Fruit fly (Drosophila melanogaster) whole organism, embryonic: ENCODE results near the gene CG46387.

Experiments used
- Abd-B ChIP-seq: fragments of 200-800 bp; sonication (Bioruptor generic); optimal IDR thresholded peaks from 2 replicates; lab custom pipeline; 2018; ENCODE audit warnings: missing biosample characterization, mild to moderate bottlenecking, missing genetic modification characterization, moderate library complexity
- Aef1 ChIP-seq: fragments of 200-800 bp; sonication (Bioruptor generic); IDR thresholded peaks from 3 replicates; pipeline ENCODE4 v1.3.6; 2022; ENCODE audit warnings: missing biosample characterization, missing genetic modification characterization
- Atf-2 ChIP-seq: fragments of 200-800 bp; sonication (Bioruptor generic); optimal IDR thresholded peaks from 2 replicates; lab custom pipeline; 2016; ENCODE audit warnings: missing biosample characterization, missing genetic modification characterization
- Awh ChIP-seq: fragments of 200-800 bp; sonication (Bioruptor generic); IDR thresholded peaks from 2 replicates; pipeline ENCODE4, ENCODE4 v1.3.6; 2022; ENCODE audit warnings: missing biosample characterization, missing genetic modification characterization
- Bdp1 ChIP-seq: fragments of 200-800 bp; sonication (Bioruptor generic); optimal IDR thresholded peaks from 3 replicates; lab custom pipeline; 2016; ENCODE audit warnings: missing biosample characterization, missing genetic modification characterization
- CG10462 ChIP-seq: fragments of 200-800 bp; sonication (Bioruptor generic); optimal IDR thresholded peaks from 2 replicates; lab custom pipeline; 2016; ENCODE audit warnings: missing biosample characterization, missing genetic modification characterization
- CG10979 ChIP-seq: fragments of 200-800 bp; sonication (Bioruptor generic); optimal IDR thresholded peaks from 2 replicates; lab custom pipeline; 2018; ENCODE audit warnings: missing biosample characterization, mild to moderate bottlenecking, missing genetic modification characterization, moderate library complexity
- CG11456 ChIP-seq: fragments of 200-800 bp; sonication (Bioruptor generic); IDR thresholded peaks from 3 replicates; pipeline ENCODE4 v1.3.6; 2022; ENCODE audit warnings: missing biosample characterization, missing genetic modification characterization
- CG11723 ChIP-seq: fragments of 200-800 bp; sonication (Bioruptor generic); optimal IDR thresholded peaks from 2 replicates; lab custom pipeline; 2017; ENCODE audit warnings: missing biosample characterization, mild to moderate bottlenecking, missing genetic modification characterization
- CG13123 ChIP-seq: fragments of 200-800 bp; sonication (Bioruptor generic); optimal IDR thresholded peaks from 2 replicates; lab custom pipeline; 2016; ENCODE audit warnings: missing biosample characterization, missing genetic modification characterization
- CG13287 ChIP-seq: fragments of 200-800 bp; sonication (Bioruptor generic); IDR thresholded peaks from 2 replicates; pipeline ENCODE4 v1.3.6; 2022; ENCODE audit warnings: missing biosample characterization, missing genetic modification characterization; ENCODE audit not compliant: partially characterized antibody
- CG15269 ChIP-seq: fragments of 200-800 bp; sonication (Bioruptor generic); optimal IDR thresholded peaks from 2 replicates; lab custom pipeline; 2018; ENCODE audit warnings: missing biosample characterization, mild to moderate bottlenecking, missing genetic modification characterization, moderate library complexity
- CG1602 ChIP-seq: fragments of 200-800 bp; sonication (Bioruptor generic); optimal IDR thresholded peaks from 3 replicates; lab custom pipeline; 2016; ENCODE audit warnings: missing biosample characterization, missing genetic modification characterization
- CG1603 ChIP-seq: fragments of 200-800 bp; sonication (Bioruptor generic); optimal IDR thresholded peaks from 2 replicates; lab custom pipeline; 2019; ENCODE audit warnings: missing biosample characterization, mild to moderate bottlenecking, missing genetic modification characterization, moderate library complexity
- CG17186 ChIP-seq: fragments of 200-800 bp; sonication (Bioruptor generic); optimal IDR thresholded peaks from 3 replicates; lab custom pipeline; 2017; ENCODE audit warnings: missing biosample characterization, missing genetic modification reagents, missing genetic modification characterization
- CG17802 ChIP-seq: fragments of 200-800 bp; sonication (Bioruptor generic); optimal IDR thresholded peaks from 2 replicates; lab custom pipeline; 2018; ENCODE audit warnings: missing biosample characterization, mild to moderate bottlenecking, missing genetic modification characterization, moderate library complexity
- CG17829 ChIP-seq: fragments of 200-800 bp; optimal IDR thresholded peaks from 2 replicates; lab custom pipeline; 2019; ENCODE audit warnings: missing biosample characterization, mild to moderate bottlenecking, missing genetic modification characterization, moderate library complexity
- CG17912 ChIP-seq: fragments of 200-800 bp; sonication (Bioruptor generic); optimal IDR thresholded peaks from 2 replicates; lab custom pipeline; 2018; ENCODE audit warnings: missing biosample characterization, mild to moderate bottlenecking, missing genetic modification characterization
- CG2712 ChIP-seq: fragments of 200-800 bp; optimal IDR thresholded peaks from 3 replicates; lab custom pipeline; 2019; ENCODE audit warnings: missing biosample characterization, mild to moderate bottlenecking, missing genetic modification characterization, moderate library complexity
- CG34224 ChIP-seq: fragments of 200-800 bp; sonication (Bioruptor generic); IDR thresholded peaks from 3 replicates; pipeline ENCODE4 v1.3.6; 2022; ENCODE audit warnings: missing biosample characterization, missing genetic modification characterization; ENCODE audit not compliant: partially characterized antibody
- CG4424 ChIP-seq: fragments of 200-800 bp; sonication (Bioruptor generic); optimal IDR thresholded peaks from 3 replicates; lab custom pipeline; 2016; ENCODE audit warnings: missing biosample characterization, missing genetic modification characterization
- CG6683 ChIP-seq: fragments of 200-800 bp; sonication (Bioruptor generic); optimal IDR thresholded peaks from 2 replicates; lab custom pipeline; 2017; ENCODE audit warnings: missing biosample characterization, mild to moderate bottlenecking, missing genetic modification characterization, missing genetic modification reagents
- CG7372 ChIP-seq: fragments of 200-800 bp; sonication (Bioruptor generic); IDR thresholded peaks from 2 replicates; pipeline ENCODE4 v1.3.6; 2022; ENCODE audit warnings: missing biosample characterization, missing genetic modification characterization
- CG8944 ChIP-seq: fragments of 200-800 bp; sonication (Bioruptor generic); optimal IDR thresholded peaks from 3 replicates; lab custom pipeline; 2016; ENCODE audit warnings: missing biosample characterization, missing genetic modification characterization
- Dad ChIP-seq: fragments of 200-800 bp; sonication (Bioruptor generic); optimal IDR thresholded peaks from 3 replicates; lab custom pipeline; 2016; ENCODE audit warnings: missing biosample characterization, missing genetic modification characterization
- Ets65A ChIP-seq: fragments of 200-800 bp; sonication (Bioruptor generic); peaks from one replicate; lab custom pipeline; 2016; ENCODE audit warnings: missing biosample characterization, missing genetic modification characterization
- HLH54F ChIP-seq: fragments of 200-800 bp; sonication (Bioruptor generic); optimal IDR thresholded peaks from 3 replicates; lab custom pipeline; 2016; ENCODE audit warnings: missing biosample characterization, missing genetic modification characterization
- Hr3 ChIP-seq: fragments of 200-800 bp; sonication (Bioruptor generic); optimal IDR thresholded peaks from 3 replicates; lab custom pipeline; 2016; ENCODE audit warnings: missing biosample characterization, missing genetic modification characterization
- NK7.1 ChIP-seq: fragments of 200-800 bp; sonication (Bioruptor generic); optimal IDR thresholded peaks from 3 replicates; lab custom pipeline; 2016; ENCODE audit warnings: missing biosample characterization, missing genetic modification characterization
- Poxn ChIP-seq: fragments of 200-800 bp; sonication (Bioruptor generic); IDR thresholded peaks from 2 replicates; pipeline ENCODE4 v1.3.6; 2022; ENCODE audit warnings: missing biosample characterization, missing genetic modification characterization
- Tbp ChIP-seq: fragments of >200 bp; optimal IDR thresholded peaks from 2 replicates; lab custom pipeline; 2018; ENCODE audit warnings: missing biosample characterization, missing genetic modification characterization
- Xbp1 ChIP-seq: fragments of 200-800 bp; sonication (Bioruptor generic); optimal IDR thresholded peaks from 3 replicates; lab custom pipeline; 2016; ENCODE audit warnings: missing biosample characterization, mild to moderate bottlenecking, missing genetic modification characterization
- Xrp1 ChIP-seq: fragments of 200-800 bp; sonication (Bioruptor generic); IDR thresholded peaks from 2 replicates; pipeline ENCODE4 v1.3.6; 2022; ENCODE audit warnings: missing biosample characterization, missing genetic modification characterization
- ato ChIP-seq: fragments of 200-800 bp; sonication (Bioruptor generic); IDR thresholded peaks from 2 replicates; pipeline ENCODE4 v1.3.6; 2022; ENCODE audit warnings: missing biosample characterization, missing genetic modification characterization; ENCODE audit not compliant: partially characterized antibody
- cwo ChIP-seq: fragments of 200-800 bp; sonication (Bioruptor generic); optimal IDR thresholded peaks from 3 replicates; lab custom pipeline; 2017; ENCODE audit warnings: missing biosample characterization, missing genetic modification characterization, mild to moderate bottlenecking, moderate library complexity, missing genetic modification reagents
- dpn ChIP-seq, 2 experiments: fragments of 200-800 bp; sonication (Bioruptor generic); optimal IDR thresholded peaks; 3 replicates each; lab custom pipeline; 2016; ENCODE audit warnings: missing biosample characterization in 2 of 2, missing genetic modification characterization in 2 of 2
- fd102C ChIP-seq: fragments of 200-800 bp; sonication (Bioruptor generic); optimal IDR thresholded peaks from 2 replicates; lab custom pipeline; 2018; ENCODE audit warnings: missing biosample characterization, mild to moderate bottlenecking, missing genetic modification characterization, moderate library complexity
- gce ChIP-seq: fragments of 200-800 bp; sonication (Bioruptor generic); IDR thresholded peaks from 3 replicates; pipeline ENCODE4 v1.3.6; 2022; ENCODE audit warnings: missing biosample characterization, missing genetic modification characterization
- kah ChIP-seq: fragments of 200-800 bp; sonication (Bioruptor generic); optimal IDR thresholded peaks from 2 replicates; lab custom pipeline; 2018; ENCODE audit warnings: missing biosample characterization, mild to moderate bottlenecking, missing genetic modification characterization
- lilli ChIP-seq: fragments of 200-800 bp; sonication (Bioruptor generic); optimal IDR thresholded peaks from 3 replicates; lab custom pipeline; 2016; ENCODE audit warnings: missing biosample characterization, missing genetic modification characterization
- mam ChIP-seq: fragments of 200-800 bp; sonication (Bioruptor generic); optimal IDR thresholded peaks from 3 replicates; lab custom pipeline; 2016; ENCODE audit warnings: missing biosample characterization, missing genetic modification characterization
- nerfin-2 ChIP-seq: fragments of 200-800 bp; sonication (Bioruptor generic); IDR thresholded peaks from 2 replicates; pipeline ENCODE4 v1.3.6; 2022; ENCODE audit warnings: missing biosample characterization, missing genetic modification characterization; ENCODE audit not compliant: partially characterized antibody
- pros ChIP-seq: fragments of 200-800 bp; sonication (Bioruptor generic); optimal IDR thresholded peaks from 3 replicates; lab custom pipeline; 2019; ENCODE audit warnings: missing biosample characterization, mild to moderate bottlenecking, missing genetic modification characterization, moderate library complexity
- sim ChIP-seq: fragments of 200-800 bp; sonication (Bioruptor generic); IDR thresholded peaks from 2 replicates; pipeline ENCODE4 v1.3.6; 2022; ENCODE audit warnings: missing biosample characterization, missing genetic modification characterization
- slou ChIP-seq: fragments of 200-800 bp; sonication (Bioruptor generic); optimal IDR thresholded peaks from 3 replicates; lab custom pipeline; 2016; ENCODE audit warnings: missing biosample characterization, missing genetic modification characterization
- tgo ChIP-seq: fragments of 200-800 bp; sonication (Bioruptor generic); IDR thresholded peaks from 3 replicates; pipeline ENCODE4 v1.3.6; 2022; ENCODE audit warnings: missing biosample characterization, missing genetic modification characterization
- usp ChIP-seq: fragments of >200 bp; optimal IDR thresholded peaks from 2 replicates; lab custom pipeline; 2017; ENCODE audit warnings: missing biosample characterization, missing genetic modification characterization
- vnd ChIP-seq: fragments of 200-800 bp; sonication (Bioruptor generic); IDR thresholded peaks from 3 replicates; pipeline ENCODE4 v1.3.6; 2022; ENCODE audit warnings: missing biosample characterization, missing genetic modification characterization; ENCODE audit not compliant: partially characterized antibody
- vvl ChIP-seq: fragments of 200-800 bp; sonication (Bioruptor generic); IDR thresholded peaks from 2 replicates; pipeline ENCODE4 v1.3.6; 2022; ENCODE audit warnings: missing biosample characterization, missing genetic modification characterization
- zen ChIP-seq: fragments of 200-800 bp; sonication (Bioruptor generic); optimal IDR thresholded peaks from 3 replicates; lab custom pipeline; 2018; ENCODE audit warnings: missing biosample characterization, mild to moderate bottlenecking, missing genetic modification characterization, moderate library complexity

Gene CG46387

DNA sequence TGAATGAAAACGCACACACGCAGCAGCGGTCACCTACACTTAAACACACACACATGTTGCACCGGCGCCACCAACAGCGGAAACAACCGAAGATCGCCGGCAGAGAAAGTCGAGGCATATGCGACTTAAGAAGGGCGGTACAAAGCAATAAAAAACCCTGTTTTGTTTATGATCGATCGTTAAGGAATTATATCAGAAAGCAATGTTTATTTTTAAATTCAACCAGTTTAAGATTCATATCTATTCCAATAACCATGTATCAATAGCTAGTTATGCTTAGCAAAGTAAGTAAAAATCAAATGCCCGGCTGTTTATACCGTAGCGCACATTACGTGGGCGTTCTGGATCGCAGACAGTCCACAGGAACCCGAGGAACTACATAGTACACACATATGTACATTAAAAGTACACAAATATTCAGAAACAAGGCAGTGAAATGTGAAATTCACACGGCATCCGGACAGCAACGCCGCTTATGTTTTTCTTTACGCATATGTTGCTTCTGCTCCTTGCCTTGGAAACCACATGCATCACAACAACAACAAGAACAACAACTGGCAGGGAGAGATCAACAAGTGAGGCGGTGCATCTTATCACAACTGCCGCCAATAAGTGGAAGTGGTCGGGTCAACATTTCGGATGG, 42.5 kb upstream of the CG46387 start (continued):
- TF ChIP-seq Atf-2, result peak; percentile 97
- peak; percentile 96 for TF ChIP-seq lilli (GFP tag; lab: Kevin White, UChicago)
- peak; percentile 99 for TF ChIP-seq Xrp1 (GFP tag; lab: Robert Waterston, UW)
- peak; percentile 98 for TF ChIP-seq Awh (GFP tag; lab: Robert Waterston, UW)
- peak; percentile 90 for TF ChIP-seq slou
- TF ChIP-seq Dad (GFP tag; lab: Kevin White, UChicago), result peak; percentile 97
- peak; percentile 99 for TF ChIP-seq CG17829
- peak; percentile 94 for TF ChIP-seq mam (GFP tag; lab: Kevin White, UChicago)
- peak; percentile 99 for TF ChIP-seq Ets65A
- TF ChIP-seq HLH54F (GFP tag; lab: Kevin White, UChicago), result peak; percentile 96
- TF ChIP-seq dpn (GFP tag; optimal IDR thresholded peaks at IDR 0.05; lab: Kevin White, UChicago), result peak; percentile 96
- peak; percentile 94 for TF ChIP-seq CG13123
- peak; percentile 85 for TF ChIP-seq Aef1 (GFP tag; lab: Robert Waterston, UW)
- peak; percentile 96 for TF ChIP-seq CG10462 (GFP tag; lab: Kevin White, UChicago)
- peak; percentile 97 for TF ChIP-seq CG1602
- peak; percentile 84 for TF ChIP-seq CG17912
- peak; percentile 94 for TF ChIP-seq CG11723
- no peak for TF ChIP-seq CG34224
- TF ChIP-seq pros (GFP tag; lab: Kevin White, UChicago), result peak; percentile 87
- TF ChIP-seq Tbp (GFP tag; lab: Kevin White, UChicago), result no peak
- TF ChIP-seq usp (GFP tag; lab: Kevin White, UChicago), result no peak
- no peak for TF ChIP-seq CG13287 (GFP tag; lab: Robert Waterston, UW)
- peak; percentile 96 for TF ChIP-seq Hr3 (GFP tag; lab: Kevin White, UChicago)
- peak; percentile 100 for TF ChIP-seq CG10979
- TF ChIP-seq CG15269, result peak; percentile 92
- no peak for TF ChIP-seq vnd
- peak; percentile 90 for TF ChIP-seq cwo (GFP tag; lab: Kevin White, UChicago)
- peak; percentile 47; the same call in 1 of the 2 replicates for TF ChIP-seq Poxn
- TF ChIP-seq CG4424, result peak; percentile 99
- TF ChIP-seq tgo (GFP tag; lab: Robert Waterston, UW), result peak; percentile 95
- TF ChIP-seq kah (GFP tag; lab: Kevin White, UChicago), result peak; percentile 91
- TF ChIP-seq CG2712 (tag; lab: Kevin White, UChicago), result peak; percentile 99
- peak; percentile 87 for TF ChIP-seq CG6683 (GFP tag; lab: Kevin White, UChicago)
- no peak for TF ChIP-seq nerfin-2 (GFP tag; lab: Robert Waterston, UW)
- peak; percentile 98 for TF ChIP-seq fd102C (GFP tag; lab: Kevin White, UChicago)
- peak; percentile 96 for TF ChIP-seq Xbp1 (GFP tag; lab: Kevin White, UChicago)
- TF ChIP-seq CG7372 (GFP tag; lab: Robert Waterston, UW), result peak; percentile 94
- peak; percentile 93 for TF ChIP-seq CG11456 (GFP tag; lab: Robert Waterston, UW)
- TF ChIP-seq CG1603 (tag; lab: Kevin White, UChicago), result peak; percentile 98
- TF ChIP-seq sim, result peak; percentile 98
- TF ChIP-seq CG17802 (tag; lab: Kevin White, UChicago), result peak; percentile 90
- TF ChIP-seq CG17186 (GFP tag; lab: Kevin White, UChicago), result peak; percentile 96
- TF ChIP-seq CG8944 (GFP tag; lab: Kevin White, UChicago), result peak; percentile 97
- no peak for TF ChIP-seq ato (GFP tag; lab: Robert Waterston, UW)
- TF ChIP-seq gce (GFP tag; lab: Robert Waterston, UW), result peak; percentile 99
- peak; percentile 92 for TF ChIP-seq Bdp1 (GFP tag; lab: Kevin White, UChicago)
- peak; percentile 93 for TF ChIP-seq NK7.1 (GFP tag; lab: Kevin White, UChicago)
- peak; percentile 95 for TF ChIP-seq Abd-B (GFP tag; lab: Kevin White, UChicago)
- peak; percentile 99 for TF ChIP-seq zen (tag; lab: Kevin White, UChicago)
- TF ChIP-seq vvl (GFP tag; lab: Robert Waterston, UW), result peak; percentile 99
